Worm (Caenorhabditis elegans): ENCODE results near the gene his-6.

DNA sequence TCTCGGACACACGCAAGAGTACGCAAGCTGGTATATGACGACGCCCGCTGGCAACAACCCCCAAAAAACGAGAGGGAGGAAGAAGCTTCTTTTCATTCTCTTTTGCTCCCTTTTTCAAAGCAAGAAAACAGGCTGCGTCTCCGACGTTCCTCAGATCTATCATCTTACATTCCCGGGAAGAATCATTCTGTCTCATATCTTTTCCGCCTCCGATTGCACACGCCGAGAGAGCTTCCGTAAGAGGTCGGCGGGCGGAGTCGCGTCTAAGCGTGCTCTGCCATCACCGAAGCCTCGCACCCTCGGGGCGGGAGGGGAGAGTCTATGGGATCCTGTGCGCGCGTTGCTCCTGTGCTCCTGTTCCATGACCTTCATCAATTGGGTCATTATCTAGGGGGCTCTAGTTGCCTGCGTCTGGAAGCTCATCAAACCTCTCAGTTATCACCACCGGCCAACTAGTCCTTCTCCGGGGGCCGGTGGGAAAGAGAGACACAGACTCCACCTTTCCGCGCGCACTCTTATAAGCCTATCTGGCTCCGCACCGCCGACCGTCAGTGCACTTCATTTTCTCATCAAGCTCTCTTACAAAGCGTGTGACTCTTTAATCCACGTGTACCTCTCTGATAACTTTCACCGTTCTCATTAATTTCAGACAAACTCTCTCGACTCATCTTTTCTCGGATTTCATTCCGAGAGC lies 10.9 kb upstream of the his-6 start, which contains the start of the genes slc-17.8 and asns-1:
- no peak for TF ChIP-seq nhr-11 (tag; optimal IDR thresholded peaks at IDR 0.05)
- no peak for TF ChIP-seq R02D3.7 (tag; optimal IDR thresholded peaks at IDR 0.05)
- no peak for TF ChIP-seq ztf-4 (tag; optimal IDR thresholded peaks at IDR 0.05)
- no peak for TF ChIP-seq ceh-82 (tag; optimal IDR thresholded peaks at IDR 0.05)
- TF ChIP-seq nhr-77 (tag; optimal IDR thresholded peaks at IDR 0.05): no peak
- TF ChIP-seq Y55F3AM.14 (GFP tag; optimal IDR thresholded peaks at IDR 0.05): no peak
